Fruit fly (Drosophila melanogaster) whole organism, wandering third instar larva: ENCODE data around the gene I-t.

Experiments
- Jra ChIP-seq: sonication (Bioruptor generic); optimal IDR thresholded peaks from 2 replicates; lab custom pipeline; 2016; ENCODE audit warnings: missing biosample characterization, missing genetic modification characterization
- Mio ChIP-seq: sonication (Bioruptor generic); optimal IDR thresholded peaks from 2 replicates; lab custom pipeline; 2016; ENCODE audit warnings: missing biosample characterization, missing genetic modification characterization
- N ChIP-seq: fragments of >200 bp; optimal IDR thresholded peaks from 2 replicates; lab custom pipeline; 2018; ENCODE audit warnings: missing biosample characterization, missing external identifiers, missing genetic modification characterization
- Rel ChIP-seq, 2 experiments: fragments of 200-800 bp; sonication (Bioruptor generic) in 1 of 2; optimal IDR thresholded peaks; 2 replicates in 1 of 2; 3 replicates in 1 of 2; lab custom pipeline; 2016 to 2019; ENCODE audit warnings: mild to moderate bottlenecking in 2 of 2, missing biosample characterization in 2 of 2, missing genetic modification characterization in 2 of 2, moderate library complexity in 1 of 2
- Sp1 ChIP-seq: fragments of 200-800 bp; sonication (Bioruptor generic); optimal IDR thresholded peaks from 3 replicates; lab custom pipeline; 2019; ENCODE audit warnings: missing biosample characterization, mild to moderate bottlenecking, missing genetic modification characterization, moderate library complexity
- Vsx2 ChIP-seq: fragments of 200-300, 225-300 bp; sonication (Bioruptor generic); optimal IDR thresholded peaks from 2 replicates; lab custom pipeline; 2018; ENCODE audit warnings: missing biosample characterization, missing genetic modification characterization; ENCODE audit not compliant: partially characterized antibody
- lola ChIP-seq: fragments of >200 bp; optimal IDR thresholded peaks from 2 replicates; lab custom pipeline; 2017; ENCODE audit warnings: missing biosample characterization, missing genetic modification characterization
- pan ChIP-seq: fragments of >200 bp; optimal IDR thresholded peaks from 2 replicates; lab custom pipeline; 2017
- sv ChIP-seq: fragments of 200-800 bp; sonication (Bioruptor generic); optimal IDR thresholded peaks from 3 replicates; lab custom pipeline; 2016; ENCODE audit warnings: missing biosample characterization, missing genetic modification characterization
- usp ChIP-seq: fragments of >200 bp; optimal IDR thresholded peaks from 2 replicates; lab custom pipeline; 2017; ENCODE audit warnings: missing biosample characterization, missing genetic modification characterization

- no peak for TF ChIP-seq pan (lab: Kevin White, UChicago)
- no peak for TF ChIP-seq usp (GFP tag; lab: Kevin White, UChicago)
- no peak for TF ChIP-seq lola
- no peak for TF ChIP-seq Mio
- TF ChIP-seq sv (GFP tag; lab: Kevin White, UChicago) = no peak
- TF ChIP-seq Sp1 = peak; percentile 40
- no peak for TF ChIP-seq N (GFP tag; lab: Kevin White, UChicago)
- TF ChIP-seq Vsx2 (GFP tag; lab: Kevin White, UChicago) = no peak
- TF ChIP-seq Jra = peak; percentile 46
- TF ChIP-seq Rel (GFP tag; optimal IDR thresholded peaks at IDR 0.05; lab: Kevin White, UChicago) = no peak
- peak; percentile 64 for TF ChIP-seq Rel (tag; optimal IDR thresholded peaks at IDR 0.05; lab: Kevin White, UChicago)
These were observed 24.3 kb upstream of the I-t start, which contains the start of the genes Taf12 and Ho for dm6 chr3R:11679513-11679912.
